ENCODE assay signal across 5 worm cellular contexts in the genomic region with DNA sequence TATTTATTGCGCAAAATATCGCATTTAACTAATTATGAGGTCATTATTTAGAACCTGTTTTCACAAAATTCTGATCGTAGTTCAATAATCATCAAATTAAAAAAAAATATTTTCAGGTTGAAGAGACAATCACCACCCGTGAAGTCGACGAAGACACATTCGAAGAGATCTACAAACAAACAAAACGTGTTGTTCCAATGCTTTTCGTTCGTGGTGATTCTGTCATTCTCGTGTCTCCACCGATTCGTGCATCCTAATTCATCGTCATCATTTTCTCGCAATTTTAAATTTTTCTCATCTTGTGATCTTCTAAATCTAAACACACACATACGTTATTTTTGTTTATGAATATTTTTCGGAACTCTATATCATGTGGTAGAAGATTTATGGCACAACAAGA.
A peak's percentile ranks its signal among the peaks of the same experiment; 100 is the strongest.
TF ChIP-seq lines count a peak whose summit lies in the region.

No protein-coding gene starts in this region.

TF ChIP-seq in whole organism, L1 larva, 84 proteins besides CTCF, POLR2A, EP300 and RAD21 (continued from another document):
- TF ChIP-seq nhr-85 (tag; lab: Kevin White, UChicago) (peak; percentile 65), aha-1 (tag; optimal IDR thresholded peaks at IDR 0.05; lab: Kevin White, UChicago) (no peak), ces-1 (GFP tag; optimal IDR thresholded peaks at IDR 0.05; lab: Kevin White, UChicago) (no peak), egl-13 (tag; optimal IDR thresholded peaks at IDR 0.05; lab: Kevin White, UChicago) (no peak), nhr-71 (tag; optimal IDR thresholded peaks at IDR 0.05; lab: Kevin White, UChicago) (peak; percentile 42), snu-23 (GFP tag; optimal IDR thresholded peaks at IDR 0.05; lab: Kevin White, UChicago) (peak; percentile 17), ceh-8 (GFP tag; optimal IDR thresholded peaks at IDR 0.05; lab: Kevin White, UChicago) (no peak), unc-30 (tag; optimal IDR thresholded peaks at IDR 0.05; lab: Kevin White, UChicago) (no peak), alr-1 (tag; optimal IDR thresholded peaks at IDR 0.05; lab: Kevin White, UChicago; ENCODE audit: borderline replicate concordance) (no peak), mef-2 (tag; optimal IDR thresholded peaks at IDR 0.05; lab: Kevin White, UChicago) (no peak), ets-5 (GFP tag; IDR thresholded peaks at IDR 0.05; lab: Robert Waterston, UW) (no peak), ztf-4 (tag; optimal IDR thresholded peaks at IDR 0.05; lab: Kevin White, UChicago) (no peak), fos-1 (tag; optimal IDR thresholded peaks at IDR 0.05; lab: Kevin White, UChicago) (no peak), lin-39 (tag; optimal IDR thresholded peaks at IDR 0.05; lab: Kevin White, UChicago) (no peak), nhr-90 (tag; optimal IDR thresholded peaks at IDR 0.05; lab: Kevin White, UChicago; ENCODE audit: poor library complexity) (peak; percentile 30), vab-15 (tag; optimal IDR thresholded peaks at IDR 0.05; lab: Kevin White, UChicago) (no peak), efl-1 (optimal IDR thresholded peaks at IDR 0.05; lab: Kevin White, UChicago) (no peak), efl-1 (GFP tag; optimal IDR thresholded peaks at IDR 0.05 in 1 of 2; lab: Kevin White, UChicago) (no peak), nhr-47 (tag; optimal IDR thresholded peaks at IDR 0.05; lab: Kevin White, UChicago) (peak; percentile 16), aly-2 (tag; optimal IDR thresholded peaks at IDR 0.05; lab: Kevin White, UChicago) (peak; percentile 47), ceh-63 (GFP tag; optimal IDR thresholded peaks at IDR 0.05; lab: Kevin White, UChicago) (no peak), egl-27 (tag; optimal IDR thresholded peaks at IDR 0.05; lab: Kevin White, UChicago) (no peak)
TF ChIP-seq in whole organism, L1 larva: peak in this region for 8.

TF ChIP-seq in whole organism, L2 larva, 48 proteins besides CTCF, POLR2A, EP300 and RAD21 (continued from another document):
- TF ChIP-seq gmeb-1 (tag; optimal IDR thresholded peaks at IDR 0.05; lab: Kevin White, UChicago) (peak; percentile 40), lsy-2 (tag; optimal IDR thresholded peaks at IDR 0.05; lab: Kevin White, UChicago) (peak in 1 of 2 experiments; percentile 3)

TF ChIP-seq in whole organism, L3 larva, 47 proteins besides CTCF, POLR2A, EP300 and RAD21 (continued from another document):
- TF ChIP-seq nhr-11 (tag; optimal IDR thresholded peaks at IDR 0.05; lab: Kevin White, UChicago) = no peak
- TF ChIP-seq nhr-23 (tag; optimal IDR thresholded peaks at IDR 0.05; lab: Kevin White, UChicago) = peak; percentile 35
- peak; percentile 54 for TF ChIP-seq nhr-43 (tag; optimal IDR thresholded peaks at IDR 0.05; lab: Kevin White, UChicago; ENCODE audit: poor library complexity, severe bottlenecking)
- TF ChIP-seq hmg-11 (tag; optimal IDR thresholded peaks at IDR 0.05; lab: Kevin White, UChicago) = peak; percentile 3
TF ChIP-seq in whole organism, L3 larva: peak in this region for 13.

TF ChIP-seq in whole organism, L4 larva, 104 proteins besides CTCF, POLR2A, EP300 and RAD21 (continued from another document and continues in another):
- TF ChIP-seq unc-62 (GFP tag; optimal IDR thresholded peaks at IDR 0.05 in 1 of 2; lab: Kevin White, UChicago) (peak in 1 of 2 experiments; percentile 81), unc-62 (tag; optimal IDR thresholded peaks at IDR 0.05; lab: Kevin White, UChicago) (no peak), lin-15B (tag; optimal IDR thresholded peaks at IDR 0.05; lab: Kevin White, UChicago) (no peak), F26F4.8 (GFP tag; conservative IDR thresholded peaks at IDR 0.05; lab: Robert Waterston, UW) (no peak), nhr-41 (GFP tag; IDR thresholded peaks at IDR 0.05; lab: Robert Waterston, UW) (no peak), lsy-2 (tag; optimal IDR thresholded peaks at IDR 0.05; lab: Kevin White, UChicago) (peak; percentile 0 to 80), vab-7 (GFP tag; IDR thresholded peaks at IDR 0.05; lab: Robert Waterston, UW) (no peak), lin-1 (GFP tag; IDR thresholded peaks at IDR 0.05; lab: Robert Waterston, UW) (peak; percentile 55; the same call in 1 of the 2 replicates), snpc-4 (tag; optimal IDR thresholded peaks at IDR 0.05; lab: Kevin White, UChicago) (no peak), ceh-20 (GFP tag; IDR thresholded peaks at IDR 0.05; lab: Robert Waterston, UW) (peak; percentile 48; the same call in 1 of the 2 replicates), daf-8 (GFP tag; IDR thresholded peaks at IDR 0.05; lab: Robert Waterston, UW) (no peak), ZK337.2 (GFP tag; IDR thresholded peaks at IDR 0.05; lab: Robert Waterston, UW) (no peak), egl-27 (tag; optimal IDR thresholded peaks at IDR 0.05; lab: Kevin White, UChicago) (no peak), duxl-1 (tag; optimal IDR thresholded peaks at IDR 0.05; lab: Kevin White, UChicago; ENCODE audit: poor library complexity) (peak; percentile 5), nhr-25 (tag; optimal IDR thresholded peaks at IDR 0.05; lab: Kevin White, UChicago; ENCODE audit: borderline replicate concordance, insufficient read depth) (no peak), rbr-2 (tag; optimal IDR thresholded peaks at IDR 0.05; lab: Kevin White, UChicago) (no peak), F44E2.7 (GFP tag; IDR thresholded peaks at IDR 0.05; lab: Robert Waterston, UW) (no peak), egl-43 (GFP tag; IDR thresholded peaks at IDR 0.05; lab: Robert Waterston, UW) (no peak), attf-4 (tag; optimal IDR thresholded peaks at IDR 0.05; lab: Kevin White, UChicago) (no peak), F37D6.2 (tag; optimal IDR thresholded peaks at IDR 0.05; lab: Kevin White, UChicago) (no peak), tag-97 (GFP tag; IDR thresholded peaks at IDR 0.05; lab: Robert Waterston, UW) (no peak), nhr-28 (tag; optimal IDR thresholded peaks at IDR 0.05; lab: Kevin White, UChicago) (peak; percentile 32), mxl-3 (GFP tag; optimal IDR thresholded peaks at IDR 0.05; lab: Kevin White, UChicago) (no peak), daf-16 (GFP tag; optimal IDR thresholded peaks at IDR 0.05; lab: Kevin White, UChicago) (peak in 1 of 2 experiments; percentile 7), daf-16 (tag; optimal IDR thresholded peaks at IDR 0.05; lab: Kevin White, UChicago) (no peak), T26A8.4 (GFP tag; IDR thresholded peaks at IDR 0.05; lab: Robert Waterston, UW) (peak; percentile 69), hmg-1.1 (GFP tag; IDR thresholded peaks at IDR 0.05; lab: Robert Waterston, UW) (0 out of 2 replicates have a peak, but pooled peaks have one; percentile 25), mdt-29 (GFP tag; IDR thresholded peaks at IDR 0.05; lab: Robert Waterston, UW) (no peak), ztf-11 (tag; optimal IDR thresholded peaks at IDR 0.05; lab: Kevin White, UChicago) (no peak), nhr-76 (tag; optimal IDR thresholded peaks at IDR 0.05; lab: Kevin White, UChicago) (no peak), snpc-1.2 (GFP tag; IDR thresholded peaks at IDR 0.05; lab: Robert Waterston, UW) (no peak), gei-8 (GFP tag; optimal IDR thresholded peaks at IDR 0.05; lab: Kevin White, UChicago) (no peak), ces-1 (GFP tag; optimal IDR thresholded peaks at IDR 0.05; lab: Kevin White, UChicago) (no peak), madf-9 (GFP tag; conservative IDR thresholded peaks at IDR 0.05; lab: Robert Waterston, UW) (no peak), tra-1 (GFP tag; IDR thresholded peaks at IDR 0.05; lab: Robert Waterston, UW) (no peak), mxl-2 (GFP tag; conservative IDR thresholded peaks at IDR 0.05; lab: Robert Waterston, UW) (peak; percentile 54), fkh-10 (GFP tag; optimal IDR thresholded peaks at IDR 0.05; lab: Kevin White, UChicago) (no peak), mdl-1 (tag; optimal IDR thresholded peaks at IDR 0.05; lab: Kevin White, UChicago) (peak in 1 of 2 experiments; percentile 50), fos-1 (tag; optimal IDR thresholded peaks at IDR 0.05; lab: Kevin White, UChicago) (no peak), lin-29 (GFP tag; IDR thresholded peaks at IDR 0.05; lab: Robert Waterston, UW) (no peak), D1046.2 (GFP tag; IDR thresholded peaks at IDR 0.05; lab: Robert Waterston, UW) (no peak), zip-11 (GFP tag; IDR thresholded peaks at IDR 0.05; lab: Robert Waterston, UW) (no peak), ZK546.5 (tag; optimal IDR thresholded peaks at IDR 0.05; lab: Kevin White, UChicago) (no peak), ceh-28 (tag; optimal IDR thresholded peaks at IDR 0.05; lab: Kevin White, UChicago) (no peak), pqm-1 (tag; optimal IDR thresholded peaks at IDR 0.05; lab: Kevin White, UChicago) (no peak), mep-1 (tag; optimal IDR thresholded peaks at IDR 0.05; lab: Kevin White, UChicago) (peak; percentile 83), nhr-111 (GFP tag; optimal IDR thresholded peaks at IDR 0.05; lab: Kevin White, UChicago) (no peak), arid-1 (GFP tag; conservative IDR thresholded peaks at IDR 0.05; lab: Robert Waterston, UW) (no peak; the same call in 1 of the 2 replicates), spr-1 (tag; optimal IDR thresholded peaks at IDR 0.05; lab: Kevin White, UChicago) (peak; percentile 19), Y75B8A.6 (GFP tag; IDR thresholded peaks at IDR 0.05; lab: Robert Waterston, UW) (no peak), zag-1 (tag; optimal IDR thresholded peaks at IDR 0.05; lab: Kevin White, UChicago) (no peak)

TF ChIP-seq in whole organism, young adult, 124 proteins besides CTCF, POLR2A, EP300 and RAD21 (continued from another document):
- TF ChIP-seq K11D2.4 (GFP tag; IDR thresholded peaks at IDR 0.05; lab: Robert Waterston, UW) (peak; percentile 60), cebp-2 (GFP tag; IDR thresholded peaks at IDR 0.05; lab: Robert Waterston, UW) (0 out of 2 replicates have a peak, but pooled peaks have one; percentile 32), akir-1 (GFP tag; optimal IDR thresholded peaks at IDR 0.05; lab: Kevin White, UChicago) (no peak), ceh-40 (GFP tag; IDR thresholded peaks at IDR 0.05; lab: Robert Waterston, UW) (no peak)
